Worm (Caenorhabditis elegans) whole organism, L4/young adult: ENCODE results near the gene W08G11.5.

Experiments used
- W03F9.2 ChIP-seq: fragments of 150-350 bp; optimal IDR thresholded peaks from 2 replicates; lab custom pipeline; 2014; ENCODE audit warnings: missing biosample characterization, missing genetic modification characterization
- dao-5 ChIP-seq: sonication (generic microtip); optimal IDR thresholded peaks from 2 replicates; lab custom pipeline; 2016; ENCODE audit warnings: missing genotype, missing genetic modification characterization, moderate library complexity, missing compliant biosample characterization
- him-1 ChIP-seq: sonication (generic microtip); optimal IDR thresholded peaks from 2 replicates; lab custom pipeline; 2016; ENCODE audit warnings: missing genotype, missing genetic modification reagents, missing genetic modification characterization, missing compliant biosample characterization

- no peak for TF ChIP-seq dao-5
- no peak for TF ChIP-seq him-1 (tag; lab: Kevin White, UChicago)
- no peak for TF ChIP-seq W03F9.2 (tag; lab: Kevin White, UChicago)
Observed at ce11 chrV:16350061-16350460, 3.8 kb upstream of the W08G11.5 start.
